Fruit fly (Drosophila melanogaster): ENCODE results near the gene mnb.

dm6 chrX:17830211-17830616 lies 56.8 kb downstream of the mnb start:
- TF ChIP-seq CG8478 (optimal IDR thresholded peaks at IDR 0.05) (no peak), CTCF (optimal IDR thresholded peaks at IDR 0.05) (no peak)
